Worm (Caenorhabditis elegans) whole organism, L2 larva: ENCODE results near the gene C49C8.5.
A peak's percentile ranks its signal among the peaks of the same experiment; 100 is the strongest.

Experiments used
- C34F6.9 ChIP-seq: fragments of 150-350 bp; optimal IDR thresholded peaks from 2 replicates; lab custom pipeline; 2014; ENCODE audit warnings: missing biosample characterization, missing genetic modification characterization
- F13H6.1 ChIP-seq: sonication (generic microtip); optimal IDR thresholded peaks from 2 replicates; lab custom pipeline; 2016; ENCODE audit warnings: missing genetic modification characterization, missing compliant biosample characterization
- R02D3.7 ChIP-seq: fragments of 150-350 bp; optimal IDR thresholded peaks from 2 replicates; lab custom pipeline; 2014; ENCODE audit warnings: missing biosample characterization, missing genetic modification characterization
- Y55F3AM.14 ChIP-seq: fragments of 200-800 bp; sonication (Bioruptor generic); optimal IDR thresholded peaks from 2 replicates; lab custom pipeline; 2018; ENCODE audit warnings: mild to moderate bottlenecking, missing genetic modification characterization, missing compliant biosample characterization
- alr-1 ChIP-seq: fragments of 150-350 bp; optimal IDR thresholded peaks from 2 replicates; lab custom pipeline; 2014; ENCODE audit warnings: missing biosample characterization, missing genetic modification characterization
- aly-2 ChIP-seq: fragments of 150-350 bp; optimal IDR thresholded peaks from 2 replicates; lab custom pipeline; 2014; ENCODE audit warnings: missing biosample characterization, missing genetic modification characterization
- ama-1 ChIP-seq: fragments of 150-350 bp; optimal IDR thresholded peaks from 2 replicates; lab custom pipeline; 2018; ENCODE audit warnings: inconsistent platforms
- blmp-1 ChIP-seq: sonication (generic microtip); optimal IDR thresholded peaks from 2 replicates; lab custom pipeline; 2017; ENCODE audit warnings: missing genetic modification characterization, mild to moderate bottlenecking, missing compliant biosample characterization, antibody characterized with exemption, moderate library complexity; ENCODE audit not compliant: insufficient read depth
- ceh-16 ChIP-seq: fragments of 150-350 bp; optimal IDR thresholded peaks from 2 replicates; lab custom pipeline; 2014; ENCODE audit warnings: missing biosample characterization, missing genetic modification characterization
- egl-27 ChIP-seq: sonication (generic microtip); optimal IDR thresholded peaks from 3 replicates; lab custom pipeline; 2017; ENCODE audit warnings: missing biosample characterization, missing genetic modification reagents, missing genetic modification characterization
- elt-3 ChIP-seq: sonication (generic microtip); optimal IDR thresholded peaks from 2 replicates; lab custom pipeline; 2017; ENCODE audit warnings: missing biosample characterization, missing genetic modification characterization
- fos-1 ChIP-seq: fragments of 150-350 bp; optimal IDR thresholded peaks from 2 replicates; lab custom pipeline; 2014; ENCODE audit warnings: missing biosample characterization, missing genetic modification characterization
- gmeb-1 ChIP-seq: fragments of 150-350 bp; optimal IDR thresholded peaks from 2 replicates; lab custom pipeline; 2014; ENCODE audit warnings: missing biosample characterization, missing genetic modification characterization
- lin-11 ChIP-seq: fragments of 150-350 bp; sonication (generic microtip); optimal IDR thresholded peaks from 2 replicates; lab custom pipeline; 2014; ENCODE audit warnings: missing biosample characterization, missing genetic modification characterization, inconsistent platforms, mixed read lengths
- lin-39 ChIP-seq: fragments of 150-350 bp; optimal IDR thresholded peaks from 2 replicates; lab custom pipeline; 2014; ENCODE audit warnings: missing biosample characterization, missing genetic modification reagents, missing genetic modification characterization
- mbf-1 ChIP-seq: sonication (generic microtip); optimal IDR thresholded peaks from 2 replicates; lab custom pipeline; 2017; ENCODE audit warnings: missing biosample characterization, missing genetic modification characterization
- nhr-10 ChIP-seq: sonication (generic microtip); optimal IDR thresholded peaks from 2 replicates; lab custom pipeline; 2017; ENCODE audit warnings: missing biosample characterization, missing genetic modification characterization
- nhr-11 ChIP-seq: fragments of 150-350 bp; optimal IDR thresholded peaks from 2 replicates; lab custom pipeline; 2014; ENCODE audit warnings: missing biosample characterization, missing genetic modification characterization
- nhr-12 ChIP-seq: fragments of 150-350 bp; optimal IDR thresholded peaks from 2 replicates; lab custom pipeline; 2014; ENCODE audit warnings: missing biosample characterization, missing genetic modification characterization
- nhr-129 ChIP-seq: fragments of 150-350 bp; optimal IDR thresholded peaks from 2 replicates; lab custom pipeline; 2014; ENCODE audit warnings: missing biosample characterization, missing genetic modification characterization
- nhr-21 ChIP-seq: fragments of 150-350 bp; optimal IDR thresholded peaks from 2 replicates; lab custom pipeline; 2014; ENCODE audit warnings: missing biosample characterization, missing genetic modification characterization
- nhr-23 ChIP-seq: fragments of 150-350 bp; optimal IDR thresholded peaks from 2 replicates; lab custom pipeline; 2014; ENCODE audit warnings: missing biosample characterization, missing genetic modification reagents, missing genetic modification characterization
- nhr-237 ChIP-seq: fragments of 150-350 bp; optimal IDR thresholded peaks from 2 replicates; lab custom pipeline; 2014; ENCODE audit warnings: missing biosample characterization, missing genetic modification characterization
- nhr-25 ChIP-seq: fragments of 150-350 bp; sonication (generic microtip); optimal IDR thresholded peaks from 3 replicates; lab custom pipeline; 2014; ENCODE audit warnings: missing biosample characterization, missing genetic modification characterization
- nhr-6 ChIP-seq: fragments of 150-350 bp; optimal IDR thresholded peaks from 2 replicates; lab custom pipeline; 2014; ENCODE audit warnings: missing biosample characterization, missing genetic modification characterization
- peb-1 ChIP-seq: fragments of 150-350 bp; optimal IDR thresholded peaks from 2 replicates; lab custom pipeline; 2014; ENCODE audit warnings: missing biosample characterization, missing genetic modification characterization
- skn-1 ChIP-seq: sonication (generic microtip); optimal IDR thresholded peaks from 2 replicates; lab custom pipeline; 2017; ENCODE audit warnings: missing biosample characterization, missing genetic modification characterization
- sma-3 ChIP-seq: sonication (generic microtip); optimal IDR thresholded peaks from 2 replicates; lab custom pipeline; 2016; ENCODE audit warnings: missing genetic modification reagents, missing genetic modification characterization, missing compliant biosample characterization
- snpc-4 ChIP-seq: fragments of 150-350 bp; optimal IDR thresholded peaks from 2 replicates; lab custom pipeline; 2014; ENCODE audit warnings: missing biosample characterization, missing genetic modification characterization
- unc-39 ChIP-seq: fragments of 150-350 bp; optimal IDR thresholded peaks from 2 replicates; lab custom pipeline; 2014; ENCODE audit warnings: missing biosample characterization, missing genetic modification characterization
- unc-55 ChIP-seq: fragments of 150-350 bp; sonication (generic microtip); optimal IDR thresholded peaks from 3 replicates; lab custom pipeline; 2014; ENCODE audit warnings: missing biosample characterization, missing genetic modification reagents, missing genetic modification characterization
- unc-62 ChIP-seq: fragments of 150-350 bp; optimal IDR thresholded peaks from 2 replicates; lab custom pipeline; 2014; ENCODE audit warnings: missing biosample characterization, missing genetic modification reagents, missing genetic modification characterization
- zag-1 ChIP-seq: fragments of 150-350 bp; optimal IDR thresholded peaks from 2 replicates; lab custom pipeline; 2014; ENCODE audit warnings: missing biosample characterization, missing genetic modification characterization
- ztf-11 ChIP-seq: sonication (generic microtip); optimal IDR thresholded peaks from 2 replicates; lab custom pipeline; 2017; ENCODE audit warnings: missing biosample characterization, missing genetic modification characterization

C49C8.5 gene

DNA sequence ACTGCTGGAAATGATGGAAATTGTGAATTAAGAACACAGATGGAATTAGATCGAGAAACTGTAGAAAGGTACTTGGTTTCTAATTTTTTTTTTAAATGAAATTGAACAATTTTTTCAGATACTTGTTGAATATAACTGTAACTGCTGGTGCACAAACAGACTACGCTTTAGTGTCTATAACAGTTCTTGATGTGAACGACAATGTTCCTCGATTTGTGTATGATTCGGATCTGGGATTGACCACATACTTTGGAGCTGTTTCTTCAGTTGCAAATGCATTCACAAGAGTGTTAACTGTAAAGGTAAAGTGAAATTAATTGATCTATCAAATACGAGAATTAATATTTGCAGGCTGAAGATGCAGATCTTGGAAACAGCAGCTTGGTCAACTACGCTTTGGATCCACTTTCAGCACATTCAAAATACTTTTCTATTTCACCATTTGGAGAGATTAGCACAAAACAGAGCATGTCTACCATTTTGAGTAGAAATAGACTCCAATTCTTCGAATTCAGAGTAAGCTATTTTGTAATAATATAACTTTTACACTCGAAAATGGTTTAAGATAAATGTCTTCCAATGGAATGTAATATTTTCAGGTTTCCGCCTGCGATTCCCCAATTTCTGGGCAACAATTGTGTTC lies 20.4 kb upstream of the C49C8.5 start:
- TF ChIP-seq C34F6.9 (tag; lab: Kevin White, UChicago) (no peak), blmp-1 (tag; lab: Kevin White, UChicago) (no peak), R02D3.7 (tag; lab: Kevin White, UChicago) (no peak), F13H6.1 (tag; lab: Kevin White, UChicago) (no peak), snpc-4 (tag; lab: Kevin White, UChicago) (no peak), nhr-129 (no peak), lin-39 (tag; lab: Kevin White, UChicago) (no peak), nhr-25 (tag; lab: Kevin White, UChicago) (no peak), nhr-11 (tag; lab: Kevin White, UChicago) (no peak), peb-1 (no peak), aly-2 (tag; lab: Kevin White, UChicago) (no peak), ama-1 (lab: Kevin White, UChicago) (no peak), nhr-10 (tag; lab: Kevin White, UChicago) (no peak), sma-3 (GFP tag; lab: Kevin White, UChicago) (no peak), nhr-237 (tag; lab: Kevin White, UChicago) (no peak), ceh-16 (no peak), nhr-23 (tag; lab: Kevin White, UChicago) (no peak), lin-11 (no peak), gmeb-1 (no peak)

DNA sequence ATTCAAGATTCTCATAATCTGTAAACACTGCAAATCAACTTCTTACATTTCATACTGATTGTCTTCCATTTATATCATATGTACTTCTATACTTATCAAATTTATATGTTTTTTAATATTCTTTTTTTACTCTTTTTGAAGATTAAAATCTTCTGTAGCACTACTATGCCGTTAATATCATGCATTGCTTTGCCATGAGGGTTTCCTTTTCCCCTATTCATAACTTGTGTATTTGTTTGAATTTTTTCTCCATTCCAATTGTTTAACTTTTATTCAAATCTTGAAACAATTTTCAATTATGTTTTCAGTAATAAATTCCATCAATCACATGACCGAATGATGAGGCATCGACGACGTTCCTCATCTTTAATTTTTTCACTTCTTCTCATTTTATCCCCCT lies 15.2 kb upstream of the C49C8.5 start, which contains the start of gene cdh-5:
Gene cdh-5, plus strand, starts transcription at position 301 of the 400 bp plus-strand sequence.
- no peak for TF ChIP-seq ztf-11
- no peak for TF ChIP-seq nhr-129

DNA sequence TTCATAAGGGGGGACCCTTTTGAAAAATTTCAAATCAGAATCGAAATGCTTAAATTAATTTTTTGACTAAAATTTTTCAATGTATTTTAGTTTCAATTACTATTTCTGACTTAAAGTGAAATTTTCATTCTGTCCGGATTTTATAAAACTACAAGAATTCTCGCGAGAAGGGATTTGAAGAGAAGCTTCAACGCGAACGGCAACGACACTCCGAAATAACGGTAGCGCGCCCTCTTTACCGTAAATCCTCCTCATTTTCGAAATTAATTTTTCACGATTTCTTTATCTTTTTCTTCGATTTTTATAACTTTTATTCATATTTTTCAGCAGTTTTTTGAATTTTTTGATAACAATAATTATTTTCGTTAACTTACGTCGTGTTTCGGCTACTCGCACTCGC lies 12.3 kb upstream of the C49C8.5 start:
- TF ChIP-seq nhr-11 (tag; lab: Kevin White, UChicago) (no peak), R02D3.7 (tag; lab: Kevin White, UChicago) (peak; percentile 21), unc-55 (GFP tag; lab: Kevin White, UChicago) (peak; percentile 15), C34F6.9 (tag; lab: Kevin White, UChicago) (peak; percentile 17)

DNA sequence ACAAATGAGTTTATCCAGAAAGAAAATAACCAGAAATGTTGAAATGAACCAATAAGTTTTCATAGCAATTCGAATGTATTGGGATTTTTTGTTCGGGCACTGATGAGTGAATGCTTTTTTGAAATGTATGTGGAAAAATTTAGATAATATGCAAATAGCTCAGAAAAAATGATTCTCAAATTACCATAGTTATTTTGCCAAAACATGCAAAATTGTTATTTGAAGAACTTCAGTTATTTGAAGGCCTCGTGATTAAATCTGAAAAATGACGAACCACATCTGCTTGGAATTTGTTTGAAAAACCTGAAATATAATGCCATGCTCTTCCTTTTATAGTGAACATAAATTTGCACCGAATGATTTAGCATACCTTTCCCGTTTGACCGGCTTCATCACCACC lies 4.7 kb upstream of the C49C8.5 start, which contains the start of gene C49C8.6:
Gene C49C8.6, minus strand, starts transcription at position 101 of the 400 bp plus-strand sequence.
- no peak for TF ChIP-seq fos-1 (tag; lab: Kevin White, UChicago)
- TF ChIP-seq alr-1 (tag; lab: Kevin White, UChicago) = no peak
- no peak for TF ChIP-seq Y55F3AM.14 (GFP tag; lab: Kevin White, UChicago)
- TF ChIP-seq unc-62 (GFP tag; lab: Kevin White, UChicago) = no peak
- TF ChIP-seq elt-3 (tag; lab: Kevin White, UChicago) = no peak
- TF ChIP-seq gmeb-1 = no peak
- no peak for TF ChIP-seq nhr-6
- TF ChIP-seq nhr-25 (tag; lab: Kevin White, UChicago) = no peak
- no peak for TF ChIP-seq unc-55 (GFP tag; lab: Kevin White, UChicago)
- no peak for TF ChIP-seq ama-1 (lab: Kevin White, UChicago)
- TF ChIP-seq lin-39 (tag; lab: Kevin White, UChicago) = no peak
- TF ChIP-seq unc-39 = no peak

DNA sequence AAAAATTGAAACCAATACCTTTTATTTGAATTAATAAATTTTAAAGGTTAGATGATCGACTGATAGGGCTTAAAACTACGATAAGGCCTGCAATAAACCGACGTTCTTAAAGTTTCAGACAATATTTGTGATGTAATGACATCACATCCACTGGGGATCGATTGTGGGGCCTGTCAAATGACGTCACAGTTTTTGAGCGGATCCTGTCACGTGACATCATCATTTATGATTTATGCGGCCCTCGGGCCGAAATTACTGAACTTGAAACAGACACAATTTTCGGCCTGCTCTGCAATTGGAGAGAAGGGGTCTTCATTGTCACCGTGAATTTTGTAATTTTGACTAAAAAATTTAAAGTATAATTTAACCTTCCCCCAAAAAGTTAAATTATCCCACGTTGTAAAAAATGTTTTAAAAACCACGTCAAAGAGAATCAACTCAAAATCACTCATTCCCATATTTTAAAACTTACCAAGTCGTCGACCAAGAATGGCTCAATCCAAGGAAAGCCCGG lies 708 bp upstream of the C49C8.5 start, which contains the start of gene C49C8.1:
Gene C49C8.1, plus strand, starts transcription at position 464 of the 514 bp plus-strand sequence.
- no peak for TF ChIP-seq lin-39 (tag; lab: Kevin White, UChicago)
- no peak for TF ChIP-seq snpc-4 (tag; lab: Kevin White, UChicago)
- TF ChIP-seq egl-27 = no peak
- no peak for TF ChIP-seq gmeb-1
- no peak for TF ChIP-seq nhr-11 (tag; lab: Kevin White, UChicago)
- no peak for TF ChIP-seq sma-3 (GFP tag; lab: Kevin White, UChicago)
- TF ChIP-seq nhr-12 (tag; lab: Kevin White, UChicago) = no peak
- TF ChIP-seq ztf-11 = no peak
- no peak for TF ChIP-seq skn-1
- no peak for TF ChIP-seq ama-1 (lab: Kevin White, UChicago)

DNA sequence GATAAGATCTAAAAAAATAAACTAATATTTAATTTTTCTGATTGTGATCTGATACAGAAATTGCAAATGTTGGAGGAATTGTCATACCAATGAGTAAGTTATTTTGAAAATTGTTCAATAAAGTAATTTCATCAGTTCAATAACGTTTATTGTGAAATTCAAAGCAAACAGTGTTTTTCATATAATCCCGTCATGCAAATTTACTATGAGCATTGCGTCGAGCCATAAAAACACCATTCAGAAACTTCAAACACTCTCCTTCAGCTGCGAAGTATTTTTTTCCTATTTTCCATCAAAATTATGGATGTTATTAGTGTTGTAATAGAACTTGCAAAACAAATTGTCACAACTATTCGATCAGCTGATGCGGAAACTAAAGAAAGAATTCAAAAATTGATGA lies 1.6 kb downstream of the C49C8.5 start, which contains the start of gene C49C8.8:
Gene C49C8.8, plus strand, starts transcription at position 301 of the 400 bp plus-strand sequence.
- TF ChIP-seq F13H6.1 (tag; lab: Kevin White, UChicago) = no peak
- no peak for TF ChIP-seq nhr-6
- TF ChIP-seq mbf-1 (tag; lab: Kevin White, UChicago) = no peak
- no peak for TF ChIP-seq unc-39
- no peak for TF ChIP-seq nhr-21 (tag; lab: Kevin White, UChicago)
- no peak for TF ChIP-seq nhr-11 (tag; lab: Kevin White, UChicago)
- no peak for TF ChIP-seq Y55F3AM.14 (GFP tag; lab: Kevin White, UChicago)
- TF ChIP-seq sma-3 (GFP tag; lab: Kevin White, UChicago) = no peak
- TF ChIP-seq zag-1 (tag; lab: Kevin White, UChicago) = no peak
- TF ChIP-seq aly-2 (tag; lab: Kevin White, UChicago) = no peak
- TF ChIP-seq ztf-11 = no peak
- TF ChIP-seq, all 48 proteins: peak for 0
